Worm (Caenorhabditis elegans) whole organism, L4/young adult: Measurements from ENCODE around the gene clec-31.

ENCODE experiments used
- dao-5 ChIP-seq: sonication (generic microtip); optimal IDR thresholded peaks from 2 replicates; lab custom pipeline; 2016; ENCODE audit warnings: missing genotype, missing genetic modification characterization, moderate library complexity, missing compliant biosample characterization
- him-1 ChIP-seq: sonication (generic microtip); optimal IDR thresholded peaks from 2 replicates; lab custom pipeline; 2016; ENCODE audit warnings: missing genotype, missing genetic modification reagents, missing genetic modification characterization, missing compliant biosample characterization

DNA sequence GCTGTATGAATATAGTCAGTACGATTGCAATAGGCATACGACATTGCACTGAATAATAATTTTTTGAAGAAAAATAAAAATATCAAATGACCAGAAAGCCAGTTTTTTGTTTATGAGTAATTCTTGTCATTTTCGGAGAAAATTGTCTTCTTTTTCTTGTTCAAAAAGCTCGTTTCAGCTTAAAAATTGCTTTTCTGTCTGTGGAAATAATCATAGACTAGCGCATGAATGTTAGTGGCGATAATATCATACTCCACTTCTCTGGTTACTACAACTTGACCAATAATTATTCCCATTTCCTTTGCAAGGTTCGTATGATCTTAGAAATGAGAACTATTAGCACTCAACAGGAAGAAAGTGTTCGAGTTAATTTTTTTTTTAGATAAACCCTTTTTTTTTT, 30.4 kb downstream of the clec-31 start, which contains the start of gene srh-216:
- TF ChIP-seq him-1 (tag; lab: Kevin White, UChicago) (no peak), dao-5 (tag; lab: Kevin White, UChicago) (no peak)
